Fruit fly (Drosophila melanogaster) whole organism, embryonic: ENCODE data around the gene Ctr1A.

ENCODE experiments used
- CG10366 ChIP-seq: fragments of 200-800 bp; sonication (Bioruptor generic); IDR thresholded peaks from 2 replicates; pipeline ENCODE4 v1.3.6; 2022; ENCODE audit warnings: missing biosample characterization, missing genetic modification characterization
- CG8290 ChIP-seq, 3 experiments: fragments of 200-800 bp; sonication (Bioruptor generic); optimal IDR thresholded peaks; 2 replicates each; lab custom pipeline; 2016 to 2019; ENCODE audit warnings: missing biosample characterization in 3 of 3, missing genetic modification characterization in 3 of 3, mild to moderate bottlenecking in 2 of 3, moderate library complexity in 1 of 3

dm6 chrX:6615476-6615875, 46.0 kb upstream of the Ctr1A start:
- TF ChIP-seq CG8290 (GFP tag; optimal IDR thresholded peaks at IDR 0.05; lab: Kevin White, UChicago) (peak; percentile 12), CG8290 (tag; optimal IDR thresholded peaks at IDR 0.05; lab: Kevin White, UChicago) (no peak), CG10366 (GFP tag; lab: Robert Waterston, UW) (peak; percentile 66)
